Fruit fly (Drosophila melanogaster): Measurements from ENCODE around the gene Trpgamma.

Trpgamma gene

DNA sequence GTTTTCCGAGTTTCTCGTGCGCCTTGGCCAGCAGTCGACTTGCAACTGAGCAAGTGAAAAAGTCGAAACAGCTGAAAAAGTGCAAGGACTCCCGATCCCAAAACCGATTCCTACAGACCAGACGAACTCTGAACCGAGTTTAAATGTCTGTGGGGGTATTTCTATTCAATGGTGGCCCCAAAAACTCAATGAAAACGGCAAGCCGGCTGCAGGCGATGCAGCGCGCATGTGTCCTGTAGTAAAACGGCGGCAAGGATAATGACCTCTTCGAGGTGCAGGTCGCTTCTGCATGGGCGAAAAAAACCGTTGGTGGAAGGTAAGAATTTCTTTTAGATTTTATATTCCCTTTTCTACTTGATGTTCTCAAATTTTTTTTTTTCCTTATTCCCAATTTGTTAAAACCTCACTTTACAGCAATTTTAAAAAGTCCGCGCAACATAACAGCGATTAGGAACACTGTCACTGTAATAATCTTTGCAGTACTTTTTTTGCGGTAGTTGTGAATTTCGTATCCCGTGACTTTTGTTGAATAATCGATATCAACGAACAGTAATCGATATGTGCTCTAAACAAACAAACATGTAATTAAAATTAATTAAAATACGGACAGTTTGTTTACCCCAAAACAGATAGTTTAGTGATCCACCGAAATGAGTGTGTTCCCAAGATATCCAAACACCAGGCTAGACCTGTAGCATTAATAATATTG, at the start of gene Trpgamma, which contains the start of gene her:
TSS of gene Trpgamma (minus strand) at position 51 of the 709 bp plus-strand sequence.
TSS of gene her (plus strand) at position 535 of the 709 bp plus-strand sequence.
- TF ChIP-seq Sin3A (optimal IDR thresholded peaks at IDR 0.05) = no peak
- no peak for TF ChIP-seq Myc (optimal IDR thresholded peaks at IDR 0.05)

DNA sequence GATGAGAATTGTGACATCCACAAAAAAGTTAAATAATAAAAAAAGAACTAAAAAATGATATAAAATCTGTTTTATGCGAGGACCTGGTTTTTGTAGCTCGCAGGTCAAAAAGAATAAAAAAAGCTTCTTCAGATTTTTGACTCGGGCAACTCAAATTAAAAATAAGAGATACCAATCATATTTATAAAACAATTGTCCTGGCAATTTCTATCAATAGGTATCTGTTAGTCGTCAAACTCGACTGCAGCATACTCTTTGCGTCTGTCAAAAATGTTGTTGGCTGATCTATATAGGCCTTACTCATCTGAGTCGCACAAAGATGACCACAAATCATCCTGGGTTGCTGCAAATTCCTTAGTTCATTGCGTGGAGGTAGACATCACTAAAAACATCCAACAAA, 46.1 kb upstream of the Trpgamma start:
- TF ChIP-seq insv (optimal IDR thresholded peaks at IDR 0.05) = no peak
- TF ChIP-seq h (optimal IDR thresholded peaks at IDR 0.05) = no peak
- no peak for TF ChIP-seq Myc (optimal IDR thresholded peaks at IDR 0.05)
- TF ChIP-seq Sin3A (optimal IDR thresholded peaks at IDR 0.05) = no peak
- no peak for TF ChIP-seq ttk (optimal IDR thresholded peaks at IDR 0.05)
- no peak for TF ChIP-seq psq (optimal IDR thresholded peaks at IDR 0.05)

- TF ChIP-seq insv (optimal IDR thresholded peaks at IDR 0.05) (no peak), h (optimal IDR thresholded peaks at IDR 0.05) (no peak), Myc (optimal IDR thresholded peaks at IDR 0.05) (no peak), Sin3A (optimal IDR thresholded peaks at IDR 0.05) (no peak), psq (optimal IDR thresholded peaks at IDR 0.05) (no peak), ttk (optimal IDR thresholded peaks at IDR 0.05) (no peak)
Measured at dm6 chr2L:16720707-16721700, 44.5 kb upstream of the Trpgamma start.

dm6 chr2L:16719643-16720515, 43.4 kb upstream of the Trpgamma start, which contains the start of gene Cyt-c-p:
TSS of gene Cyt-c-p (plus strand) at chr2L:16719932.
- TF ChIP-seq insv (optimal IDR thresholded peaks at IDR 0.05) (no peak), psq (optimal IDR thresholded peaks at IDR 0.05) (no peak), h (optimal IDR thresholded peaks at IDR 0.05) (no peak), ttk (optimal IDR thresholded peaks at IDR 0.05) (no peak), Sin3A (optimal IDR thresholded peaks at IDR 0.05) (no peak)

DNA sequence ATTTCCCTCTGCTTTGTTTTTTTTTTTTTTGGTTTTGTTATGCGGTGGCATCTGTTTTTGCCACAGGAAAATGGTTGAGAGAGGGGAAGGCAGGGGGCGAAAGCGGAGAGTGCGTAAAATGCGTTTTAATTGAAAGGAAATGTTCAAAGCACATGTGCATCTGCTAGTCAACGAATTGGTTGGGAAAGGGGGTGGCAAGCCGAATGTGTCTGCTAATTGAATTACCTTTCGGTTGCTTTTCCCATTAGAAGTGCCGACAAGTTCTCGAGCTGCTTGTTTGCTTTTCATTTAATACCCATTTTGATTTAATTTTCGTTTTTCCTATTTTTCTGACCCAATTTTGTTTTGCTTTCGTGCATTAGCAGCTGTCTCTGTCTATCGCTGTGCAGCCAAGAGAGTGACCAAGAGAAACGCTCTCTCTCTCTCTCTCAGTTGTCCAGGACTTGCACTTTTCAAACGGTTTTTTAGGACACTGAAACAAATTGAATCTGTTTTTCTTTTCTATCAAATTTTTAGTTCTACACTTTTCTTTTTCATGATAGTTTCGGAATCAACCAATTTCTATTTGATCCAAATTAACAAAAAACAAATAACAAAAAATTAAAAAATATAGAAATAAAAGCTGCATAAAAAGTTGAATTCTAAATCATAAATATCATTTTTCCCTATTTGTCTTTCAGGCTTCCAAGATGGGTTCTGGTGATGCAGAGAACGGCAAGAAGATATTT, 42.1 kb upstream of the Trpgamma start:
- no peak for TF ChIP-seq ttk (optimal IDR thresholded peaks at IDR 0.05)
- TF ChIP-seq insv (optimal IDR thresholded peaks at IDR 0.05) = no peak
- TF ChIP-seq h (optimal IDR thresholded peaks at IDR 0.05) = no peak

dm6 chr2L:16716771-16717170, 40.3 kb upstream of the Trpgamma start:
- TF ChIP-seq Myc (optimal IDR thresholded peaks at IDR 0.05) (no peak), h (optimal IDR thresholded peaks at IDR 0.05) (no peak), Sin3A (optimal IDR thresholded peaks at IDR 0.05) (no peak), ttk (optimal IDR thresholded peaks at IDR 0.05) (no peak), insv (optimal IDR thresholded peaks at IDR 0.05) (no peak)

dm6 chr2L:16715841-16716701, 39.6 kb upstream of the Trpgamma start, which contains the start of the genes Cyt-c-d and CG31808:
TSS of gene Cyt-c-d (plus strand) at chr2L:16715891.
TSS of gene CG31808 (minus strand) at chr2L:16716195.
- no peak for TF ChIP-seq ttk (optimal IDR thresholded peaks at IDR 0.05)
- TF ChIP-seq psq (optimal IDR thresholded peaks at IDR 0.05) = no peak
- TF ChIP-seq insv (optimal IDR thresholded peaks at IDR 0.05) = no peak
- no peak for TF ChIP-seq h (optimal IDR thresholded peaks at IDR 0.05)

DNA sequence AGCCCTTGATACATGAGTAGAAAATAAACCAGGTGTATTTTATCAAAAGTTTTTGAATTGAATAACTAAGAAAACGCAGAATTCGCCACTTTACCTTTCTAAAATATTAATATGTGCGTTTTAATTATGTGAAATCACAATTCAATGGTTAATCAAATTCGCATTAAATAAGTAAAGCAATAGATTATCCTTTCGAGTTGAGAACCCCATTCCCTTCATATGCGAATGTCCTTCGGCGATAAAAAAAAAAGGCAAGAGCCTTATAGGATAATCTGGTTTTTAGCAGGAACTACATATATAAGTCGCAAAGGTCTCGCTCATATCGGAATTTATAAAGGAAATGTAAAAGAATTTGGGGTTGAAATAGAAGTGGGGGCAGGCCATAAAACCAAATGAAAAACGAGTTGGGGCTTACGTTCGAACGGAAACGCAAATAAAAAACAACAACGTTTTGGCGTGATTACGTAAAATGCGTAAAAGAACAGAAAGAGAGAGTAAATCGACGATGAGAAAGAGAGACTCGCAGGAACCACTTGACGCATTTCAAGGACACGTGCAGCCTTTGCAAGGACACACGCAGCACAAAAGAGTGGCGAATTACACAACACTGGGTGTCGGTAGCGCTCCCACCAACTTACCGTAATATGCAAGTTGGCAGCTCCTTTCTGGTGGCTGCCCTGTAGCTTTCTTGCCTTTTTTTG, 38.8 kb upstream of the Trpgamma start:
- no peak for TF ChIP-seq Sin3A (optimal IDR thresholded peaks at IDR 0.05)
- no peak for TF ChIP-seq psq (optimal IDR thresholded peaks at IDR 0.05)
- no peak for TF ChIP-seq insv (optimal IDR thresholded peaks at IDR 0.05)
- no peak for TF ChIP-seq Myc (optimal IDR thresholded peaks at IDR 0.05)
- TF ChIP-seq ttk (optimal IDR thresholded peaks at IDR 0.05) = no peak
- no peak for TF ChIP-seq h (optimal IDR thresholded peaks at IDR 0.05)

- TF ChIP-seq psq (optimal IDR thresholded peaks at IDR 0.05) (no peak), h (optimal IDR thresholded peaks at IDR 0.05) (no peak), insv (optimal IDR thresholded peaks at IDR 0.05) (no peak), Sin3A (optimal IDR thresholded peaks at IDR 0.05) (no peak), Myc (optimal IDR thresholded peaks at IDR 0.05) (no peak), ttk (optimal IDR thresholded peaks at IDR 0.05) (no peak)
Measured at dm6 chr2L:16713929-16714328, 37.4 kb upstream of the Trpgamma start.

DNA sequence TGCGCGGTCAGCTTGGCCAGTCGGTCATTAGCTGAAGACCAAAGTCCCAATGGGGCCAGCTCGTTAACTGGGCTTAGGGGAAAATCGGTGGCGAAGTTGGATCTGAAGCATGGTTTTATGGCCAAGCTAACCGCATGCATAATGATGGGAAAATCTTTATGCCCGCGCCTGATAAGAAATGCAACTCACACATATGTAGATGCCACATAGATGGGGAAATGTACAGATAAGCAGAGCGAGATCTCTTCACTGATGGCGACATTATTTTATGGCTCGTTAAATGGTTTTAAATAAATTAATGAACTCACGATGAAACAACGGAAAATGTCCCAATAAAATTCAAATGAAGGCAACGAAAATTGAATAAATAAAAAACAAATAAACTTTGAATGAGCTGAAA, 35.4 kb upstream of the Trpgamma start:
- TF ChIP-seq ttk (optimal IDR thresholded peaks at IDR 0.05) (no peak), Myc (optimal IDR thresholded peaks at IDR 0.05) (no peak)

All from Kc167 (cell line).